Worm (Caenorhabditis elegans) whole organism, L4 larva: Measurements from ENCODE around the gene srw-68.

ENCODE experiments used
- ZK546.5 ChIP-seq, 2 experiments: sonication (generic microtip); optimal IDR thresholded peaks; 2 replicates each; lab custom pipeline; 2017; ENCODE audit warnings: missing biosample characterization in 2 of 2, missing genetic modification characterization in 2 of 2
- ama-1 ChIP-seq: fragments of 150-350 bp; optimal IDR thresholded peaks from 2 replicates; lab custom pipeline; 2014; ENCODE audit warnings: inconsistent platforms, mixed read lengths
- ceh-82 ChIP-seq: sonication (generic microtip); optimal IDR thresholded peaks from 2 replicates; lab custom pipeline; 2017; ENCODE audit warnings: missing biosample characterization, missing genetic modification characterization
- daf-19 ChIP-seq: fragments of 200-800 bp; sonication (Bioruptor generic); conservative IDR thresholded peaks from 2 replicates; pipeline ENCODE4 v1.3.6; 2022; ENCODE audit warnings: missing genetic modification characterization, missing compliant biosample characterization
- lin-13 ChIP-seq: fragments of 150-350 bp; optimal IDR thresholded peaks from 2 replicates; lab custom pipeline; 2014; ENCODE audit warnings: missing biosample characterization, missing genetic modification reagents, missing genetic modification characterization
- lir-3 ChIP-seq: sonication (generic microtip); optimal IDR thresholded peaks from 2 replicates; lab custom pipeline; 2016; ENCODE audit warnings: mild to moderate bottlenecking, missing genetic modification characterization, missing compliant biosample characterization
- lsy-2 ChIP-seq, 2 experiments: fragments of 150-350 bp in 1 of 2; sonication (generic microtip) in 1 of 2; optimal IDR thresholded peaks; 2 replicates each; lab custom pipeline; 2014 to 2017; ENCODE audit warnings: missing biosample characterization in 2 of 2, missing genetic modification characterization in 2 of 2
- pha-4 ChIP-seq, 2 experiments: fragments of 150-350 bp in 1 of 2; fragments of 200-800 bp in 1 of 2; sonication (Bioruptor generic) in 1 of 2; IDR thresholded peaks in 1 of 2; optimal IDR thresholded peaks in 1 of 2; 2 replicates each; pipeline versions ENCODE4 v1.3.6 to Lab custom; 2014 to 2022; ENCODE audit warnings: missing genetic modification characterization in 2 of 2, missing genetic modification reagents in 2 of 2, missing biosample characterization in 1 of 2, missing compliant biosample characterization in 1 of 2
- rbr-2 ChIP-seq: sonication (generic microtip); optimal IDR thresholded peaks from 2 replicates; lab custom pipeline; 2016; ENCODE audit warnings: missing genotype, missing genetic modification characterization, missing compliant biosample characterization
- snpc-4 ChIP-seq: fragments of 150-350 bp; optimal IDR thresholded peaks from 2 replicates; lab custom pipeline; 2014; ENCODE audit warnings: missing biosample characterization, missing genetic modification characterization
- unc-62 ChIP-seq, 3 experiments: fragments of 150-350 bp in 1 of 3; sonication (generic microtip); optimal IDR thresholded peaks in 2 of 3; peaks in 1 of 3; 1 replicate in 1 of 3; 2 replicates in 2 of 3; lab custom pipeline; 2014 to 2017; ENCODE audit warnings: missing biosample characterization in 3 of 3, missing genetic modification characterization in 3 of 3, missing genetic modification reagents in 3 of 3, missing genotype in 1 of 3
- zip-2 ChIP-seq: fragments of 150-350 bp; optimal IDR thresholded peaks from 2 replicates; lab custom pipeline; 2014; ENCODE audit warnings: missing biosample characterization, missing genetic modification characterization

DNA sequence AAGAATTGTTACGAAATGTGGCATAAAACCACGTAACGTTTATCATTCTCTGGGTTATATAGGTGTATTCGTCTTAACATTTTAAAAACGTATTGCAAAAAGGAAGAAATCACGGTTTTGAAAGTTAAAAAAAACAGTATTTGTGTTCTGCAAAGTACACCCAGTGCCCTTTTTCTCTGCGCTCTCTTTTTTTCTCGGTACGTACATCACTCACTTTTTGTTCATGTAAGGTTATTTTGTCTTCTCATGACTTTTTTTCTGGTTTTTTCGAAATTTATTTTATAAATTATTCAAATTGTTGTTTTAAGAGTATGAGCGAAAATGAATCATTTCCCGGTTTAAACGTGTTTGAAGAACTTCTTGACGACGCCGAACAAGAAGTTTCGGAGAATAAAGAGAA, 20.5 kb upstream of the srw-68 start, which contains the start of gene F25E5.5:
- TF ChIP-seq snpc-4 (tag; lab: Kevin White, UChicago): no peak
- no peak for TF ChIP-seq zip-2 (tag; lab: Kevin White, UChicago)
- no peak for TF ChIP-seq ama-1 (lab: Kevin White, UChicago)
- TF ChIP-seq unc-62 (GFP tag; optimal IDR thresholded peaks at IDR 0.05 in 1 of 2; lab: Kevin White, UChicago): no peak
- no peak for TF ChIP-seq unc-62 (tag; optimal IDR thresholded peaks at IDR 0.05; lab: Kevin White, UChicago)
- no peak for TF ChIP-seq lin-13 (GFP tag; lab: Kevin White, UChicago)
- no peak for TF ChIP-seq ceh-82 (tag; lab: Kevin White, UChicago)
- TF ChIP-seq rbr-2 (tag; lab: Kevin White, UChicago): no peak
- TF ChIP-seq daf-19 (GFP tag; lab: Robert Waterston, UW): no peak
- no peak for TF ChIP-seq pha-4 (GFP tag; IDR thresholded peaks at IDR 0.05; lab: Robert Waterston, UW)
- no peak for TF ChIP-seq pha-4 (tag; optimal IDR thresholded peaks at IDR 0.05; lab: Kevin White, UChicago)
- no peak for TF ChIP-seq lsy-2 (tag; optimal IDR thresholded peaks at IDR 0.05; lab: Kevin White, UChicago)
- no peak for TF ChIP-seq ZK546.5 (tag; optimal IDR thresholded peaks at IDR 0.05; lab: Kevin White, UChicago)
- no peak for TF ChIP-seq lir-3
